Worm (Caenorhabditis elegans): ENCODE results near the gene srw-144.

- no peak for TF ChIP-seq ama-1 (optimal IDR thresholded peaks at IDR 0.05)
- no peak for TF ChIP-seq flt-1 (GFP tag; IDR thresholded peaks at IDR 0.05)
- no peak for TF ChIP-seq aly-1 (tag; optimal IDR thresholded peaks at IDR 0.05)
- TF ChIP-seq hmbx-1 (tag; optimal IDR thresholded peaks at IDR 0.05), result no peak
- no peak for TF ChIP-seq hmg-4 (GFP tag; optimal IDR thresholded peaks at IDR 0.05)
- TF ChIP-seq tbx-37 (GFP tag; conservative IDR thresholded peaks at IDR 0.05), result no peak
- no peak for TF ChIP-seq scrt-1 (GFP tag; IDR thresholded peaks at IDR 0.05)
- no peak for TF ChIP-seq F13C5.2 (tag; optimal IDR thresholded peaks at IDR 0.05)
- TF ChIP-seq ceh-13 (GFP tag; optimal IDR thresholded peaks at IDR 0.05), result no peak
- TF ChIP-seq sea-1 (GFP tag; conservative IDR thresholded peaks at IDR 0.05), result no peak
Measured at ce11 chrV:3010468-3010867, 49.7 kb upstream of the srw-144 start, which contains the start of gene srw-136.

Measured in whole organism, early embryonic.